Worm (Caenorhabditis elegans) whole organism, L2 larva: ENCODE measurements around the gene srt-65.

Experiments used
- F13H6.1 ChIP-seq: sonication (generic microtip); optimal IDR thresholded peaks from 2 replicates; lab custom pipeline; 2016; ENCODE audit warnings: missing genetic modification characterization, missing compliant biosample characterization
- Y55F3AM.14 ChIP-seq: fragments of 200-800 bp; sonication (Bioruptor generic); optimal IDR thresholded peaks from 2 replicates; lab custom pipeline; 2018; ENCODE audit warnings: mild to moderate bottlenecking, missing genetic modification characterization, missing compliant biosample characterization
- ZK546.5 ChIP-seq: sonication (generic microtip); optimal IDR thresholded peaks from 2 replicates; lab custom pipeline; 2017; ENCODE audit warnings: missing biosample characterization, missing genetic modification characterization
- alr-1 ChIP-seq: fragments of 150-350 bp; optimal IDR thresholded peaks from 2 replicates; lab custom pipeline; 2014; ENCODE audit warnings: missing biosample characterization, missing genetic modification characterization
- blmp-1 ChIP-seq: sonication (generic microtip); optimal IDR thresholded peaks from 2 replicates; lab custom pipeline; 2017; ENCODE audit warnings: missing genetic modification characterization, mild to moderate bottlenecking, missing compliant biosample characterization, antibody characterized with exemption, moderate library complexity; ENCODE audit not compliant: insufficient read depth
- ceh-16 ChIP-seq: fragments of 150-350 bp; optimal IDR thresholded peaks from 2 replicates; lab custom pipeline; 2014; ENCODE audit warnings: missing biosample characterization, missing genetic modification characterization
- ceh-82 ChIP-seq: fragments of 150-350 bp; optimal IDR thresholded peaks from 2 replicates; lab custom pipeline; 2014; ENCODE audit warnings: missing biosample characterization, missing genetic modification characterization
- crh-2 ChIP-seq: sonication (generic microtip); optimal IDR thresholded peaks from 2 replicates; lab custom pipeline; 2017; ENCODE audit warnings: missing biosample characterization, missing genetic modification characterization
- elt-1 ChIP-seq: fragments of 150-350 bp; optimal IDR thresholded peaks from 2 replicates; lab custom pipeline; 2014; ENCODE audit warnings: missing biosample characterization, missing genetic modification characterization
- elt-3 ChIP-seq: sonication (generic microtip); optimal IDR thresholded peaks from 2 replicates; lab custom pipeline; 2017; ENCODE audit warnings: missing biosample characterization, missing genetic modification characterization
- gmeb-1 ChIP-seq: fragments of 150-350 bp; optimal IDR thresholded peaks from 2 replicates; lab custom pipeline; 2014; ENCODE audit warnings: missing biosample characterization, missing genetic modification characterization
- lin-11 ChIP-seq: fragments of 150-350 bp; sonication (generic microtip); optimal IDR thresholded peaks from 2 replicates; lab custom pipeline; 2014; ENCODE audit warnings: missing biosample characterization, missing genetic modification characterization, inconsistent platforms, mixed read lengths
- lin-13 ChIP-seq: fragments of 150-350 bp; optimal IDR thresholded peaks from 2 replicates; lab custom pipeline; 2014; ENCODE audit warnings: missing biosample characterization, missing genetic modification reagents, missing genetic modification characterization
- lin-39 ChIP-seq: fragments of 150-350 bp; optimal IDR thresholded peaks from 2 replicates; lab custom pipeline; 2014; ENCODE audit warnings: missing biosample characterization, missing genetic modification reagents, missing genetic modification characterization
- lsy-2 ChIP-seq, 2 experiments: fragments of 150-350 bp in 1 of 2; sonication (generic microtip) in 1 of 2; optimal IDR thresholded peaks; 2 replicates each; lab custom pipeline; 2014 to 2017; ENCODE audit warnings: missing biosample characterization in 2 of 2, missing genetic modification characterization in 2 of 2
- mab-5 ChIP-seq: fragments of 150-350 bp; optimal IDR thresholded peaks from 2 replicates; lab custom pipeline; 2014; ENCODE audit warnings: missing biosample characterization, missing genetic modification characterization
- mbf-1 ChIP-seq: sonication (generic microtip); optimal IDR thresholded peaks from 2 replicates; lab custom pipeline; 2017; ENCODE audit warnings: missing biosample characterization, missing genetic modification characterization
- nhr-10 ChIP-seq: sonication (generic microtip); optimal IDR thresholded peaks from 2 replicates; lab custom pipeline; 2017; ENCODE audit warnings: missing biosample characterization, missing genetic modification characterization
- nhr-11 ChIP-seq: fragments of 150-350 bp; optimal IDR thresholded peaks from 2 replicates; lab custom pipeline; 2014; ENCODE audit warnings: missing biosample characterization, missing genetic modification characterization
- nhr-129 ChIP-seq: fragments of 150-350 bp; optimal IDR thresholded peaks from 2 replicates; lab custom pipeline; 2014; ENCODE audit warnings: missing biosample characterization, missing genetic modification characterization
- nhr-21 ChIP-seq: fragments of 150-350 bp; optimal IDR thresholded peaks from 2 replicates; lab custom pipeline; 2014; ENCODE audit warnings: missing biosample characterization, missing genetic modification characterization
- nhr-237 ChIP-seq: fragments of 150-350 bp; optimal IDR thresholded peaks from 2 replicates; lab custom pipeline; 2014; ENCODE audit warnings: missing biosample characterization, missing genetic modification characterization
- nhr-25 ChIP-seq: fragments of 150-350 bp; sonication (generic microtip); optimal IDR thresholded peaks from 3 replicates; lab custom pipeline; 2014; ENCODE audit warnings: missing biosample characterization, missing genetic modification characterization
- nhr-6 ChIP-seq: fragments of 150-350 bp; optimal IDR thresholded peaks from 2 replicates; lab custom pipeline; 2014; ENCODE audit warnings: missing biosample characterization, missing genetic modification characterization
- nhr-77 ChIP-seq: fragments of 150-350 bp; optimal IDR thresholded peaks from 2 replicates; lab custom pipeline; 2014; ENCODE audit warnings: missing biosample characterization, missing genetic modification characterization
- sem-4 ChIP-seq: fragments of 150-350 bp; optimal IDR thresholded peaks from 2 replicates; lab custom pipeline; 2014; ENCODE audit warnings: missing biosample characterization, missing genetic modification reagents, missing genetic modification characterization
- skn-1 ChIP-seq: sonication (generic microtip); optimal IDR thresholded peaks from 2 replicates; lab custom pipeline; 2017; ENCODE audit warnings: missing biosample characterization, missing genetic modification characterization
- sma-3 ChIP-seq: sonication (generic microtip); optimal IDR thresholded peaks from 2 replicates; lab custom pipeline; 2016; ENCODE audit warnings: missing genetic modification reagents, missing genetic modification characterization, missing compliant biosample characterization
- sma-9 ChIP-seq, 2 experiments: fragments of 150-350 bp in 1 of 2; sonication (generic microtip) in 1 of 2; optimal IDR thresholded peaks; 2 replicates each; lab custom pipeline; 2014 to 2016; ENCODE audit warnings: missing genetic modification characterization in 2 of 2, mild to moderate bottlenecking in 1 of 2, missing biosample characterization in 1 of 2, missing compliant biosample characterization in 1 of 2, missing genetic modification reagents in 1 of 2, moderate library complexity in 1 of 2
- snpc-4 ChIP-seq: fragments of 150-350 bp; optimal IDR thresholded peaks from 2 replicates; lab custom pipeline; 2014; ENCODE audit warnings: missing biosample characterization, missing genetic modification characterization
- unc-39 ChIP-seq: fragments of 150-350 bp; optimal IDR thresholded peaks from 2 replicates; lab custom pipeline; 2014; ENCODE audit warnings: missing biosample characterization, missing genetic modification characterization
- unc-55 ChIP-seq: fragments of 150-350 bp; sonication (generic microtip); optimal IDR thresholded peaks from 3 replicates; lab custom pipeline; 2014; ENCODE audit warnings: missing biosample characterization, missing genetic modification reagents, missing genetic modification characterization
- unc-62 ChIP-seq: fragments of 150-350 bp; optimal IDR thresholded peaks from 2 replicates; lab custom pipeline; 2014; ENCODE audit warnings: missing biosample characterization, missing genetic modification reagents, missing genetic modification characterization
- zag-1 ChIP-seq: fragments of 150-350 bp; optimal IDR thresholded peaks from 2 replicates; lab custom pipeline; 2014; ENCODE audit warnings: missing biosample characterization, missing genetic modification characterization
- ztf-1 ChIP-seq: fragments of 200-800 bp; sonication (Bioruptor generic); conservative IDR thresholded peaks from 2 replicates; pipeline ENCODE4 v1.3.6; 2022; ENCODE audit warnings: missing genetic modification characterization, missing compliant biosample characterization

srt-65 gene

DNA sequence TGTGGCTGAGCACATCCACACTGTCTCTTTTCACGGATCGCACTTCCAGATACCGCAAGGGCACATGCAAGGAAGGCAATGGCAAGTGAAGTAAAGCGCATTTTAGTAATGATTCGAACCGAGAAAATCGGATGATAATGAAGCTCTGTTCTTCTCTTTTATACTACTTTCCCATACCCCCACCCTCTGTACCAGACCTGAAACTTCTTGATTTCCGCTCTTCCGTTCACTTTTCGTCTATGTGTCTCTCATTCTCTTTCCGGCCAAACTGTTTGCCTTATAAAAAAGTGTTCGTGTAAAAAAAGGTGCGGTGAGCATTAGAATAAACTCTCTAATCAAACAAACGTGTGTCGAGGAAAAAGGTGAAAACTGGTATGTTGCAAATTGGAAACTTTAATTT lies 10.9 kb downstream of the srt-65 start, which contains the start of gene abu-6:
TSS of gene abu-6 (minus strand) at position 101 of the 400 bp plus-strand sequence.
- TF ChIP-seq unc-39 = no peak
- no peak for TF ChIP-seq sem-4 (tag; lab: Kevin White, UChicago)
- no peak for TF ChIP-seq ztf-1 (GFP tag; lab: Robert Waterston, UW)
- TF ChIP-seq gmeb-1 (tag; lab: Kevin White, UChicago) = no peak
- no peak for TF ChIP-seq sma-9 (GFP tag; optimal IDR thresholded peaks at IDR 0.05; lab: Kevin White, UChicago)
- TF ChIP-seq sma-9 (tag; optimal IDR thresholded peaks at IDR 0.05; lab: Kevin White, UChicago) = no peak
- no peak for TF ChIP-seq lin-11 (tag; lab: Kevin White, UChicago)
- no peak for TF ChIP-seq unc-55 (GFP tag; lab: Kevin White, UChicago)
- TF ChIP-seq alr-1 (tag; lab: Kevin White, UChicago) = no peak
- no peak for TF ChIP-seq lsy-2 (tag; optimal IDR thresholded peaks at IDR 0.05; lab: Kevin White, UChicago)
- no peak for TF ChIP-seq lin-13
- no peak for TF ChIP-seq snpc-4
- TF ChIP-seq nhr-129 (tag; lab: Kevin White, UChicago) = no peak
- TF ChIP-seq unc-62 (GFP tag; lab: Kevin White, UChicago) = no peak
- TF ChIP-seq nhr-6 (tag; lab: Kevin White, UChicago) = no peak
- no peak for TF ChIP-seq nhr-21
- no peak for TF ChIP-seq ZK546.5 (tag; lab: Kevin White, UChicago)
- no peak for TF ChIP-seq mab-5 (tag; lab: Kevin White, UChicago)
- no peak for TF ChIP-seq nhr-11 (tag; lab: Kevin White, UChicago)
- no peak for TF ChIP-seq nhr-10 (tag; lab: Kevin White, UChicago)
- TF ChIP-seq, all 48 proteins: peak for 0

DNA sequence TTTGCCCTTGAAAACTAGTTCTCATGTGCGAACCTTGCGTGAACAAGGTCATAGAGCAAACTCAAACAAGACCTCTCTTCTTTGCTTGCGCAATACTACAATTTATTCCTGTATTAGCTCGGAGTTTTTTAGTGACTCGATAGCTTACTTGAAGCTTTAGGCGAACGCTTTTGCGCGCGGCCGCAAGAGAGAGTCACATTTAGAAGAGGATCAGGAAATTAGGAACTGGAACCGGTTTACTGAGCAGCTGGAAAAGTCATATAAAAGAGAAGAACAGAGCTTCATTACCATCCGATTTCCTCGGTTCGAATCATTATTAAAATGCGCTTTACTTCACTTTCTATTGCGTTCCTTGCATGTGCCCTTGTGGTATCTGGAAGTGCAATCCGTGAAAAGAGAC lies 14.4 kb downstream of the srt-65 start, which contains the start of gene abu-15:
TSS of gene abu-15 (plus strand) at position 301 of the 400 bp plus-strand sequence.
- no peak for TF ChIP-seq skn-1 (tag; lab: Kevin White, UChicago)
- no peak for TF ChIP-seq mbf-1 (tag; lab: Kevin White, UChicago)
- TF ChIP-seq sma-3 (GFP tag; lab: Kevin White, UChicago) = no peak
- no peak for TF ChIP-seq lin-11 (tag; lab: Kevin White, UChicago)
- no peak for TF ChIP-seq lin-13
- TF ChIP-seq blmp-1 (tag; lab: Kevin White, UChicago) = no peak
- no peak for TF ChIP-seq elt-3 (tag; lab: Kevin White, UChicago)
- TF ChIP-seq alr-1 (tag; lab: Kevin White, UChicago) = no peak
- no peak for TF ChIP-seq ceh-82 (tag; lab: Kevin White, UChicago)

ce11 chrV:5157660-5158059 lies 15.1 kb downstream of the srt-65 start, which contains the start of gene srx-39:
Gene srx-39, minus strand, starts transcription at chrV:5157760.
- TF ChIP-seq blmp-1 (tag; lab: Kevin White, UChicago) (no peak), sma-3 (GFP tag; lab: Kevin White, UChicago) (no peak), nhr-10 (tag; lab: Kevin White, UChicago) (no peak), nhr-77 (no peak), unc-39 (no peak), ceh-16 (no peak), snpc-4 (no peak), F13H6.1 (tag; lab: Kevin White, UChicago) (no peak), crh-2 (tag; lab: Kevin White, UChicago) (no peak), elt-1 (tag; lab: Kevin White, UChicago) (no peak), alr-1 (tag; lab: Kevin White, UChicago) (no peak), nhr-21 (no peak), Y55F3AM.14 (no peak), zag-1 (tag; lab: Kevin White, UChicago) (no peak), nhr-237 (tag; lab: Kevin White, UChicago) (no peak), nhr-129 (tag; lab: Kevin White, UChicago) (no peak), lin-39 (no peak), nhr-25 (tag; lab: Kevin White, UChicago) (no peak), unc-55 (GFP tag; lab: Kevin White, UChicago) (no peak), sma-9 (GFP tag; optimal IDR thresholded peaks at IDR 0.05; lab: Kevin White, UChicago) (no peak), sma-9 (tag; optimal IDR thresholded peaks at IDR 0.05; lab: Kevin White, UChicago) (no peak)

ce11 chrV:5155516-5155915 lies 17.2 kb downstream of the srt-65 start, which contains the start of gene srx-38:
Gene srx-38, minus strand, starts transcription at chrV:5155616.
- TF ChIP-seq nhr-237 (tag; lab: Kevin White, UChicago) = no peak
